Worm (Caenorhabditis elegans) whole organism, L4 larva: ENCODE data around the gene Y57G11C.5.

Source experiments
- F10B5.3 ChIP-seq: sonication (generic microtip); optimal IDR thresholded peaks from 2 replicates; lab custom pipeline; 2016; ENCODE audit warnings: mild to moderate bottlenecking, missing genetic modification characterization, missing compliant biosample characterization
- F26F4.8 ChIP-seq: fragments of 200-800 bp; sonication (Bioruptor generic); conservative IDR thresholded peaks from 2 replicates; pipeline ENCODE4 v1.3.6; 2022; ENCODE audit warnings: missing genetic modification characterization, missing compliant biosample characterization
- F37D6.2 ChIP-seq: sonication (generic microtip); optimal IDR thresholded peaks from 2 replicates; lab custom pipeline; 2016; ENCODE audit warnings: mild to moderate bottlenecking, missing genetic modification characterization, missing compliant biosample characterization
- F49E8.2 ChIP-seq: sonication (generic microtip); optimal IDR thresholded peaks from 2 replicates; lab custom pipeline; 2016; ENCODE audit warnings: missing compliant biosample characterization, mild to moderate bottlenecking, missing genetic modification characterization, borderline replicate concordance
- R02D3.7 ChIP-seq: fragments of 150-350 bp; sonication (generic microtip); optimal IDR thresholded peaks from 3 replicates; lab custom pipeline; 2014; ENCODE audit warnings: missing biosample characterization, missing genetic modification characterization
- T26A8.4 ChIP-seq: fragments of 200-800 bp; sonication (Bioruptor generic); IDR thresholded peaks from 2 replicates; pipeline ENCODE4 v1.3.6; 2022; ENCODE audit warnings: missing genetic modification characterization, missing compliant biosample characterization
- Y105C5A.15 ChIP-seq: fragments of 200-800 bp; sonication (Bioruptor generic); IDR thresholded peaks from 2 replicates; pipeline ENCODE4 v1.3.6; 2022; ENCODE audit warnings: missing genetic modification characterization, missing compliant biosample characterization
- Y48G9A.11 ChIP-seq: fragments of 200-800 bp; sonication (Bioruptor generic); IDR thresholded peaks from 2 replicates; pipeline ENCODE4 v1.3.6; 2022; ENCODE audit warnings: missing genetic modification reagents, missing genetic modification characterization, missing compliant biosample characterization
- Y5F2A.4 ChIP-seq: fragments of 200-800 bp; sonication (Bioruptor generic); optimal IDR thresholded peaks from 2 replicates; lab custom pipeline; 2018; ENCODE audit warnings: mild to moderate bottlenecking, missing genetic modification characterization, missing compliant biosample characterization
- Y75B8A.6 ChIP-seq: fragments of 200-800 bp; sonication (Bioruptor generic); IDR thresholded peaks from 2 replicates; pipeline ENCODE4 v1.3.6; 2022; ENCODE audit warnings: missing genetic modification reagents, missing genetic modification characterization, missing compliant biosample characterization
- ZK337.2 ChIP-seq: fragments of 200-800 bp; sonication (Bioruptor generic); IDR thresholded peaks from 2 replicates; pipeline ENCODE4 v1.3.6; 2022; ENCODE audit warnings: missing genetic modification reagents, missing genetic modification characterization, missing compliant biosample characterization
- aha-1 ChIP-seq: fragments of 150-350 bp; peaks from one replicate; lab custom pipeline; 2014; ENCODE audit warnings: missing biosample characterization, missing genetic modification characterization
- arid-1 ChIP-seq: fragments of 200-800 bp; sonication (Bioruptor generic); conservative IDR thresholded peaks from 2 replicates; pipeline ENCODE4 v1.3.6; 2022; ENCODE audit warnings: missing genetic modification reagents, missing genetic modification characterization, missing compliant biosample characterization
- attf-4 ChIP-seq: sonication (generic microtip); optimal IDR thresholded peaks from 3 replicates; lab custom pipeline; 2017; ENCODE audit warnings: missing biosample characterization, missing genetic modification characterization
- ceh-44 ChIP-seq: fragments of 200-800 bp; sonication (Bioruptor generic); IDR thresholded peaks from 2 replicates; pipeline ENCODE4 v1.3.6; 2022; ENCODE audit warnings: missing genetic modification reagents, missing genetic modification characterization, missing compliant biosample characterization
- daf-12 ChIP-seq: fragments of 150-350 bp; optimal IDR thresholded peaks from 2 replicates; lab custom pipeline; 2014; ENCODE audit warnings: missing biosample characterization, missing genetic modification reagents, missing genetic modification characterization
- daf-8 ChIP-seq: fragments of 200-800 bp; sonication (Bioruptor generic); IDR thresholded peaks from 2 replicates; pipeline ENCODE4 v1.3.6; 2022; ENCODE audit warnings: missing genetic modification characterization, missing compliant biosample characterization
- dmd-6 ChIP-seq: fragments of 200-800 bp; sonication (Bioruptor generic); IDR thresholded peaks from 2 replicates; pipeline ENCODE4 v1.3.6; 2022; ENCODE audit warnings: missing genetic modification reagents, missing genetic modification characterization, missing compliant biosample characterization
- dpl-1 ChIP-seq: fragments of 150-350 bp; optimal IDR thresholded peaks from 2 replicates; lab custom pipeline; 2014; ENCODE audit warnings: missing biosample characterization, missing genetic modification reagents, missing genetic modification characterization
- egl-43 ChIP-seq: fragments of 200-800 bp; sonication (Bioruptor generic); IDR thresholded peaks from 2 replicates; pipeline ENCODE4 v1.3.6; 2022; ENCODE audit warnings: missing genetic modification reagents, missing genetic modification characterization, missing compliant biosample characterization
- fkh-10 ChIP-seq: fragments of 150-350 bp; optimal IDR thresholded peaks from 2 replicates; lab custom pipeline; 2014; ENCODE audit warnings: missing biosample characterization, missing genetic modification reagents, missing genetic modification characterization
- hmg-1.1 ChIP-seq: fragments of 200-800 bp; sonication (Bioruptor generic); IDR thresholded peaks from 2 replicates; pipeline ENCODE4 v1.3.6; 2022; ENCODE audit warnings: missing genetic modification reagents, missing genetic modification characterization, missing compliant biosample characterization
- jun-1 ChIP-seq: fragments of 150-350 bp; optimal IDR thresholded peaks from 2 replicates; lab custom pipeline; 2014; ENCODE audit warnings: missing biosample characterization, missing genetic modification reagents, missing genetic modification characterization
- lim-7 ChIP-seq: fragments of 200-800 bp; sonication (Bioruptor generic); IDR thresholded peaks from 2 replicates; pipeline ENCODE4 v1.3.6; 2022; ENCODE audit warnings: missing genetic modification characterization, missing compliant biosample characterization
- lin-1 ChIP-seq: fragments of 200-800 bp; sonication (Bioruptor generic); IDR thresholded peaks from 2 replicates; pipeline ENCODE4 v1.3.6; 2022; ENCODE audit warnings: missing genetic modification reagents, missing genetic modification characterization, missing compliant biosample characterization
- lin-15B ChIP-seq: fragments of 150-350 bp; sonication (generic microtip); optimal IDR thresholded peaks from 3 replicates; lab custom pipeline; 2014; ENCODE audit warnings: missing biosample characterization, missing genetic modification characterization
- lin-38 ChIP-seq: fragments of 200-800 bp; sonication (Bioruptor generic); IDR thresholded peaks from 2 replicates; pipeline ENCODE4 v1.3.6; 2022; ENCODE audit warnings: missing genetic modification reagents, missing genetic modification characterization, missing compliant biosample characterization
- lin-39 ChIP-seq: fragments of 150-350 bp; optimal IDR thresholded peaks from 2 replicates; lab custom pipeline; 2014; ENCODE audit warnings: missing biosample characterization, missing genetic modification reagents, missing genetic modification characterization
- madf-5 ChIP-seq, 2 experiments: fragments of 200-800 bp; sonication (Bioruptor generic); IDR thresholded peaks; 2 replicates each; pipeline ENCODE4 v1.3.6; 2022; ENCODE audit warnings: missing compliant biosample characterization in 2 of 2, missing genetic modification characterization in 2 of 2
- mdt-29 ChIP-seq: fragments of 200-800 bp; sonication (Bioruptor generic); IDR thresholded peaks from 2 replicates; pipeline ENCODE4 v1.3.6; 2022; ENCODE audit warnings: missing genetic modification reagents, missing genetic modification characterization, missing compliant biosample characterization
- mxl-2 ChIP-seq: fragments of 200-800 bp; sonication (Bioruptor generic); conservative IDR thresholded peaks from 2 replicates; pipeline ENCODE4 v1.3.6; 2022; ENCODE audit warnings: missing genetic modification reagents, missing genetic modification characterization, missing compliant biosample characterization
- nhr-102 ChIP-seq: sonication (generic microtip); optimal IDR thresholded peaks from 2 replicates; lab custom pipeline; 2016; ENCODE audit warnings: mild to moderate bottlenecking, missing genetic modification characterization, moderate library complexity, missing compliant biosample characterization
- nhr-111 ChIP-seq: fragments of 200-800 bp; sonication (Bioruptor generic); optimal IDR thresholded peaks from 2 replicates; lab custom pipeline; 2018; ENCODE audit warnings: mild to moderate bottlenecking, missing genetic modification characterization, missing compliant biosample characterization
- nhr-41 ChIP-seq: fragments of 200-800 bp; sonication (Bioruptor generic); IDR thresholded peaks from 2 replicates; pipeline ENCODE4 v1.3.6; 2022; ENCODE audit warnings: missing genetic modification reagents, missing genetic modification characterization, missing compliant biosample characterization
- nhr-42 ChIP-seq: fragments of 200-800 bp; sonication (Bioruptor generic); IDR thresholded peaks from 2 replicates; pipeline ENCODE4 v1.3.6; 2022; ENCODE audit warnings: missing genetic modification characterization, missing compliant biosample characterization
- nhr-48 ChIP-seq: sonication (generic microtip); optimal IDR thresholded peaks from 2 replicates; lab custom pipeline; 2016; ENCODE audit warnings: mild to moderate bottlenecking, missing genetic modification characterization, missing compliant biosample characterization
- nhr-6 ChIP-seq: fragments of 150-350 bp; optimal IDR thresholded peaks from 2 replicates; lab custom pipeline; 2014; ENCODE audit warnings: missing biosample characterization, missing genetic modification characterization
- nhr-77 ChIP-seq: fragments of 150-350 bp; optimal IDR thresholded peaks from 2 replicates; lab custom pipeline; 2014; ENCODE audit warnings: missing biosample characterization, missing genetic modification characterization
- pha-4 ChIP-seq, 2 experiments: fragments of 150-350 bp in 1 of 2; fragments of 200-800 bp in 1 of 2; sonication (Bioruptor generic) in 1 of 2; IDR thresholded peaks in 1 of 2; optimal IDR thresholded peaks in 1 of 2; 2 replicates each; pipeline versions ENCODE4 v1.3.6 to Lab custom; 2014 to 2022; ENCODE audit warnings: missing genetic modification characterization in 2 of 2, missing genetic modification reagents in 2 of 2, missing biosample characterization in 1 of 2, missing compliant biosample characterization in 1 of 2
- pqm-1 ChIP-seq: sonication (generic microtip); optimal IDR thresholded peaks from 2 replicates; lab custom pipeline; 2017; ENCODE audit warnings: missing biosample characterization, missing genetic modification characterization
- saeg-2 ChIP-seq: fragments of 200-800 bp; sonication (Bioruptor generic); IDR thresholded peaks from 2 replicates; pipeline ENCODE4 v1.3.6; 2022; ENCODE audit warnings: missing genetic modification reagents, missing genetic modification characterization, missing compliant biosample characterization
- set-16 ChIP-seq: fragments of 200-800 bp; sonication (Bioruptor generic); IDR thresholded peaks from 2 replicates; pipeline ENCODE4 v1.3.6; 2022; ENCODE audit warnings: missing genetic modification reagents, missing genetic modification characterization, missing compliant biosample characterization
- snpc-1.2 ChIP-seq: fragments of 200-800 bp; sonication (Bioruptor generic); IDR thresholded peaks from 2 replicates; pipeline ENCODE4 v1.3.6; 2022; ENCODE audit warnings: missing genetic modification reagents, missing genetic modification characterization, missing compliant biosample characterization
- snpc-4 ChIP-seq: fragments of 150-350 bp; optimal IDR thresholded peaks from 2 replicates; lab custom pipeline; 2014; ENCODE audit warnings: missing biosample characterization, missing genetic modification characterization
- tra-1 ChIP-seq: fragments of 200-800 bp; sonication (Bioruptor generic); IDR thresholded peaks from 2 replicates; pipeline ENCODE4 v1.3.6; 2022; ENCODE audit warnings: missing genetic modification reagents, missing genetic modification characterization, missing compliant biosample characterization
- unc-130 ChIP-seq: sonication (generic microtip); optimal IDR thresholded peaks from 2 replicates; lab custom pipeline; 2016; ENCODE audit warnings: missing genetic modification reagents, missing genetic modification characterization, missing compliant biosample characterization
- unc-39 ChIP-seq: sonication (generic microtip); optimal IDR thresholded peaks from 2 replicates; lab custom pipeline; 2017; ENCODE audit warnings: missing biosample characterization, missing genetic modification characterization
- unc-62 ChIP-seq, 3 experiments: fragments of 150-350 bp in 1 of 3; sonication (generic microtip); optimal IDR thresholded peaks in 2 of 3; peaks in 1 of 3; 1 replicate in 1 of 3; 2 replicates in 2 of 3; lab custom pipeline; 2014 to 2017; ENCODE audit warnings: missing biosample characterization in 3 of 3, missing genetic modification characterization in 3 of 3, missing genetic modification reagents in 3 of 3, missing genotype in 1 of 3
- vab-7 ChIP-seq: fragments of 200-800 bp; sonication (Bioruptor generic); IDR thresholded peaks from 2 replicates; pipeline ENCODE4 v1.3.6; 2022; ENCODE audit warnings: missing genetic modification reagents, missing genetic modification characterization, missing compliant biosample characterization
- ztf-7 ChIP-seq: fragments of 150-350 bp; optimal IDR thresholded peaks from 2 replicates; lab custom pipeline; 2014; ENCODE audit warnings: missing biosample characterization, missing genetic modification characterization

Gene Y57G11C.5

DNA sequence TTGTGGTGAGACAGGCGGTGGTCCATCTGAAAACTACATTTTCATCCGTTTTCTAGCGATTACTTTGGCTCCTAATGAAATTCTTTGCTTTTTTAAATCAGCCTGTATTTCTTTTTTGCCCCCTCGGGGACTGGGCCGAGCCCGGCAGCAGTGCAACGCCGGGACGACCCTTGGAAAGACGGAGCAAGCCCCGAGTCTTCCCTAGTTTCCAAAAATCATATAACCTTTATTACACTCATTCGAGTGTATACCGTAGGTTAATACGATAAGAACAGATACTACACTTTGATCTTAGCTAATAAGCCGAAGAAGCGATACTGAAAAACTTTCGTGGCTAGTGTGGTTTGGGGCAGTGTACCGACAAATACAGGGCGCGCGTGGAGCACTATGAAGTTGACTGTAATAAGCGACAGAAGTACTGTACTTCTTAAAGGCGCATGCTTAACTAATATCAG, 490 bp downstream of the Y57G11C.5 start:
- TF ChIP-seq unc-39 (no peak), tra-1 (no peak), vab-7 (GFP tag; lab: Robert Waterston, UW) (peak; percentile 19; the same call in 1 of the 2 replicates), nhr-48 (tag; lab: Kevin White, UChicago) (no peak), ceh-44 (GFP tag; lab: Robert Waterston, UW) (0 out of 2 replicates have a peak, but pooled peaks have one; percentile 5), Y48G9A.11 (peak; percentile 71), snpc-1.2 (GFP tag; lab: Robert Waterston, UW) (peak; percentile 99), Y5F2A.4 (peak; percentile 12), aha-1 (peak; percentile 66), nhr-77 (no peak), egl-43 (GFP tag; lab: Robert Waterston, UW) (peak; percentile 61; the same call in 1 of the 2 replicates), ztf-7 (tag; lab: Kevin White, UChicago) (no peak), nhr-102 (tag; lab: Kevin White, UChicago) (no peak), nhr-41 (no peak), pqm-1 (tag; lab: Kevin White, UChicago) (no peak), nhr-111 (GFP tag; lab: Kevin White, UChicago) (no peak), attf-4 (tag; lab: Kevin White, UChicago) (no peak), T26A8.4 (GFP tag; lab: Robert Waterston, UW) (peak; percentile 53; the same call in 1 of the 2 replicates), lin-38 (GFP tag; lab: Robert Waterston, UW) (peak; percentile 73), F37D6.2 (tag; lab: Kevin White, UChicago) (no peak), Y75B8A.6 (GFP tag; lab: Robert Waterston, UW) (no peak), lim-7 (GFP tag; lab: Robert Waterston, UW) (no peak), mxl-2 (GFP tag; lab: Robert Waterston, UW) (no peak), F26F4.8 (GFP tag; lab: Robert Waterston, UW) (no peak), saeg-2 (no peak), jun-1 (tag; lab: Kevin White, UChicago) (no peak), snpc-4 (tag; lab: Kevin White, UChicago) (peak; percentile 36), arid-1 (GFP tag; lab: Robert Waterston, UW) (0 out of 2 replicates have a peak, but pooled peaks have one; percentile 7), mdt-29 (GFP tag; lab: Robert Waterston, UW) (peak; percentile 90), lin-15B (tag; lab: Kevin White, UChicago) (no peak), unc-130 (GFP tag; lab: Kevin White, UChicago) (peak; percentile 75), hmg-1.1 (GFP tag; lab: Robert Waterston, UW) (no peak), Y105C5A.15 (no peak), set-16 (GFP tag; lab: Robert Waterston, UW) (peak; percentile 39; the same call in 1 of the 2 replicates), lin-39 (tag; lab: Kevin White, UChicago) (no peak), daf-8 (no peak), unc-62 (GFP tag; optimal IDR thresholded peaks at IDR 0.05 in 1 of 2; lab: Kevin White, UChicago) (peak in 1 of 2 experiments; percentile 25), unc-62 (tag; optimal IDR thresholded peaks at IDR 0.05; lab: Kevin White, UChicago) (no peak), pha-4 (GFP tag; IDR thresholded peaks at IDR 0.05; lab: Robert Waterston, UW) (peak; percentile 48), pha-4 (tag; optimal IDR thresholded peaks at IDR 0.05; lab: Kevin White, UChicago) (no peak), madf-5 (GFP tag; IDR thresholded peaks at IDR 0.05; lab: Robert Waterston, UW) (no peak), dpl-1 (GFP tag; lab: Kevin White, UChicago) (no peak), F49E8.2 (tag; lab: Kevin White, UChicago) (peak; percentile 97), R02D3.7 (tag; lab: Kevin White, UChicago) (no peak), nhr-6 (tag; lab: Kevin White, UChicago) (no peak), dmd-6 (GFP tag; lab: Robert Waterston, UW) (0 out of 2 replicates have a peak, but pooled peaks have one; percentile 5), lin-1 (GFP tag; lab: Robert Waterston, UW) (no peak), ZK337.2 (GFP tag; lab: Robert Waterston, UW) (0 out of 2 replicates have a peak, but pooled peaks have one; percentile 30), F10B5.3 (no peak), fkh-10 (no peak), nhr-42 (GFP tag; lab: Robert Waterston, UW) (no peak), daf-12 (tag; lab: Kevin White, UChicago) (no peak)
